Worm (Caenorhabditis elegans) whole organism, mixed stage, embryonic: ENCODE measurements around the gene grl-15.

Experiments used
- ceh-83 ChIP-seq: fragments of 200-800 bp; sonication (Bioruptor generic); optimal IDR thresholded peaks from 2 replicates; lab custom pipeline; 2018; ENCODE audit warnings: mild to moderate bottlenecking, missing genetic modification characterization, missing compliant biosample characterization
- lsy-2 ChIP-seq: fragments of 150-350 bp; optimal IDR thresholded peaks from 2 replicates; lab custom pipeline; 2014; ENCODE audit warnings: missing biosample characterization, missing genetic modification characterization
- nhr-28 ChIP-seq: fragments of 150-350 bp; optimal IDR thresholded peaks from 2 replicates; lab custom pipeline; 2014; ENCODE audit warnings: missing biosample characterization, missing genetic modification characterization
- nhr-76 ChIP-seq: sonication (generic microtip); optimal IDR thresholded peaks from 2 replicates; lab custom pipeline; 2017; ENCODE audit warnings: missing biosample characterization, missing genetic modification characterization
- unc-39 ChIP-seq: fragments of 150-350 bp; optimal IDR thresholded peaks from 2 replicates; lab custom pipeline; 2014; ENCODE audit warnings: missing biosample characterization, missing genetic modification characterization
- unc-62 ChIP-seq: fragments of 150-350 bp; optimal IDR thresholded peaks from 2 replicates; lab custom pipeline; 2014; ENCODE audit warnings: missing biosample characterization, missing genetic modification reagents, missing genetic modification characterization
- ztf-11 ChIP-seq: fragments of 150-350 bp; optimal IDR thresholded peaks from 2 replicates; lab custom pipeline; 2014; ENCODE audit warnings: missing biosample characterization, missing genetic modification characterization

DNA sequence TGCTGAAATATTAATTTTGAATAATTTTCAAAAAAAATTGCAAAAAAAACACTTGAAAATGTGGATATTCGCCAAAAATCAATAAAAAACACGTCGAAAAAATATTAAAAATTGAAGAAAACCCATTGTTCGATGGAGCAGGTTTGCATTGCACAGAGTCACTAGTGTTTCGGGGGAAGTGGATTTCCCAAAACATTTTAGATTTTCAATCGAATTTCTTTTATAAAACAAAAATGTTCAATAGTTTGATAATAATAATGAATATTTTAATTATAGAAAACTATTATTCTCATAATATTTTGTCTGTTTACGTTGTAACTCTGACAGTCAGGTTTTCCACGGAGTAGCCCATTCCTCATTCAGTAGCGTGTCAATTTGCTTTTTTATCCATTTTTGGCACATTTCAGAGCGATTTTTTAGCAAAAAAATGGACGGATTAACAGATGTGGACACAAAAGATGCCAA, 17.1 kb downstream of the grl-15 start, which contains the start of the genes gex-4 and gphr-1:
- TF ChIP-seq lsy-2 (tag; lab: Kevin White, UChicago) (peak; percentile 43), ceh-83 (GFP tag; lab: Kevin White, UChicago) (no peak), nhr-76 (tag; lab: Kevin White, UChicago) (no peak), nhr-28 (tag; lab: Kevin White, UChicago) (no peak), ztf-11 (no peak), unc-39 (tag; lab: Kevin White, UChicago) (no peak), unc-62 (GFP tag; lab: Kevin White, UChicago) (no peak)
